Fruit fly (Drosophila melanogaster) whole organism, pupa: ENCODE data around the gene Pp1-13C.

Source experiments
- CG10348 ChIP-seq: fragments of 200-800 bp; sonication (Bioruptor generic); IDR thresholded peaks from 2 replicates; pipeline ENCODE4 v1.3.6; 2022; ENCODE audit warnings: missing biosample characterization, missing genetic modification characterization
- CG12605 ChIP-seq: fragments of 200-800 bp; sonication (Bioruptor generic); IDR thresholded peaks from 2 replicates; pipeline ENCODE4 v1.3.6; 2022; ENCODE audit warnings: missing biosample characterization, missing genetic modification characterization
- CG13204 ChIP-seq: fragments of 200-800 bp; sonication (Bioruptor generic); optimal IDR thresholded peaks from 2 replicates; lab custom pipeline; 2018; ENCODE audit warnings: missing biosample characterization, mild to moderate bottlenecking, missing genetic modification characterization, moderate library complexity
- CG14655 ChIP-seq: fragments of 200-800 bp; sonication (Bioruptor generic); optimal IDR thresholded peaks from 3 replicates; lab custom pipeline; 2017; ENCODE audit warnings: mild to moderate bottlenecking, missing biosample characterization, missing genetic modification reagents, missing genetic modification characterization
- CG15710 ChIP-seq: fragments of 200-800 bp; sonication (Bioruptor generic); optimal IDR thresholded peaks from 2 replicates; lab custom pipeline; 2018; ENCODE audit warnings: missing biosample characterization, mild to moderate bottlenecking, missing genetic modification characterization, moderate library complexity
- CG17806 ChIP-seq: fragments of 200-800 bp; sonication (Bioruptor generic); optimal IDR thresholded peaks from 2 replicates; lab custom pipeline; 2018; ENCODE audit warnings: missing biosample characterization, mild to moderate bottlenecking, missing genetic modification characterization, moderate library complexity
- CG32121 ChIP-seq: fragments of 200-800 bp; sonication (Bioruptor generic); IDR thresholded peaks from 2 replicates; pipeline ENCODE4 v1.3.6; 2022; ENCODE audit warnings: missing biosample characterization, missing genetic modification characterization
- CG34367 ChIP-seq: fragments of 200-800 bp; sonication (Bioruptor generic); optimal IDR thresholded peaks from 2 replicates; lab custom pipeline; 2018; ENCODE audit warnings: missing biosample characterization, mild to moderate bottlenecking, missing genetic modification characterization
- CG4496 ChIP-seq: fragments of 200-800 bp; sonication (Bioruptor generic); IDR thresholded peaks from 3 replicates; pipeline ENCODE4 v1.3.6; 2022; ENCODE audit warnings: missing biosample characterization, missing genetic modification characterization
- CG8159 ChIP-seq: fragments of 200-800 bp; sonication (Bioruptor generic); optimal IDR thresholded peaks from 3 replicates; lab custom pipeline; 2018; ENCODE audit warnings: missing biosample characterization, mild to moderate bottlenecking, missing genetic modification characterization, moderate library complexity
- CG8301 ChIP-seq: fragments of 200-800 bp; sonication (Bioruptor generic); optimal IDR thresholded peaks from 2 replicates; lab custom pipeline; 2018; ENCODE audit warnings: missing biosample characterization, mild to moderate bottlenecking, missing genetic modification characterization
- CG9948 ChIP-seq: fragments of 200-800 bp; sonication (Bioruptor generic); optimal IDR thresholded peaks from 2 replicates; lab custom pipeline; 2018; ENCODE audit warnings: missing biosample characterization, mild to moderate bottlenecking, missing genetic modification characterization, moderate library complexity
- D1 ChIP-seq: fragments of 200-800 bp; sonication (Bioruptor generic); optimal IDR thresholded peaks from 2 replicates; lab custom pipeline; 2018; ENCODE audit warnings: missing biosample characterization, mild to moderate bottlenecking, missing genetic modification characterization, moderate library complexity
- EcR ChIP-seq: fragments of 200-800 bp; sonication (Bioruptor generic); optimal IDR thresholded peaks from 3 replicates; lab custom pipeline; 2019; ENCODE audit warnings: missing biosample characterization, missing genetic modification characterization, mild to moderate bottlenecking, moderate library complexity, missing genetic modification reagents
- Ets98B ChIP-seq: fragments of 200-800 bp; sonication (Bioruptor generic); IDR thresholded peaks from 2 replicates; pipeline ENCODE4 v1.3.6; 2022; ENCODE audit warnings: missing biosample characterization, missing genetic modification characterization
- Pif1A ChIP-seq: fragments of 200-800 bp; sonication (Bioruptor generic); optimal IDR thresholded peaks from 3 replicates; lab custom pipeline; 2016; ENCODE audit warnings: missing biosample characterization, missing genetic modification characterization
- Pif1B ChIP-seq: fragments of 200-800 bp; sonication (Bioruptor generic); optimal IDR thresholded peaks from 3 replicates; lab custom pipeline; 2016; ENCODE audit warnings: missing biosample characterization, missing genetic modification characterization
- Snoo ChIP-seq: fragments of 200-800 bp; sonication (Bioruptor generic); optimal IDR thresholded peaks from 3 replicates; lab custom pipeline; 2017; ENCODE audit warnings: missing biosample characterization, mild to moderate bottlenecking, missing genetic modification characterization, inconsistent platforms
- fd96Ca ChIP-seq: fragments of 200-800 bp; sonication (Bioruptor generic); IDR thresholded peaks from 3 replicates; pipeline ENCODE4 v1.3.6; 2022; ENCODE audit warnings: missing biosample characterization, missing genetic modification characterization
- gl ChIP-seq: fragments of 200-800 bp; sonication (Bioruptor generic); optimal IDR thresholded peaks from 2 replicates; lab custom pipeline; 2018; ENCODE audit warnings: missing biosample characterization, mild to moderate bottlenecking, missing genetic modification characterization
- rn ChIP-seq: fragments of 200-800 bp; sonication (Bioruptor generic); IDR thresholded peaks from 2 replicates; pipeline ENCODE4 v1.3.6; 2022; ENCODE audit warnings: missing biosample characterization, missing genetic modification characterization

Gene Pp1-13C

dm6 chrX:15334999-15335398 is 25.9 kb downstream of the Pp1-13C start:
- TF ChIP-seq fd96Ca (no peak), EcR (peak; percentile 10), CG17806 (tag; lab: Kevin White, UChicago) (no peak), Snoo (tag; lab: Kevin White, UChicago) (no peak), Pif1B (no peak), Ets98B (GFP tag; lab: Robert Waterston, UW) (no peak), CG13204 (GFP tag; lab: Kevin White, UChicago) (peak; percentile 43)

dm6 chrX:15333066-15333874 is 27.6 kb downstream of the Pp1-13C start, which contains the start of the genes CG9114 and HDAC6:
CG9114 (minus strand) TSS chrX:15333154.
HDAC6 (plus strand) TSS chrX:15333310.
- TF ChIP-seq CG9948 (tag; lab: Kevin White, UChicago), result no peak
- TF ChIP-seq CG4496 (GFP tag; lab: Robert Waterston, UW), result peak; percentile 53; the same call in 2 of the 3 replicates
- peak; percentile 55 for TF ChIP-seq CG12605
- no peak for TF ChIP-seq CG10348
- TF ChIP-seq rn (GFP tag; lab: Robert Waterston, UW), result no peak
- peak; percentile 21 for TF ChIP-seq EcR
- TF ChIP-seq CG32121 (GFP tag; lab: Robert Waterston, UW), result peak; percentile 55
- peak; percentile 32 for TF ChIP-seq CG13204 (GFP tag; lab: Kevin White, UChicago)
- TF ChIP-seq fd96Ca, result peak; percentile 48; the same call in 2 of the 3 replicates
- peak; percentile 32; the same call in 1 of the 2 replicates for TF ChIP-seq Ets98B (GFP tag; lab: Robert Waterston, UW)
- TF ChIP-seq Pif1B, result no peak
- TF ChIP-seq CG15710 (tag; lab: Kevin White, UChicago), result peak; percentile 2
- TF ChIP-seq D1 (tag; lab: Kevin White, UChicago), result no peak
- TF ChIP-seq, all 21 proteins: peak for 8

dm6 chrX:15328148-15328718 is 32.6 kb downstream of the Pp1-13C start, which contains the start of gene dah:
dah (plus strand) TSS chrX:15328342.
- no peak for TF ChIP-seq Pif1A (GFP tag; lab: Kevin White, UChicago)
- no peak for TF ChIP-seq Snoo (tag; lab: Kevin White, UChicago)
- no peak for TF ChIP-seq rn (GFP tag; lab: Robert Waterston, UW)
- TF ChIP-seq CG15710 (tag; lab: Kevin White, UChicago), result no peak
- TF ChIP-seq CG34367 (tag; lab: Kevin White, UChicago), result no peak
- no peak for TF ChIP-seq fd96Ca
- no peak for TF ChIP-seq Ets98B (GFP tag; lab: Robert Waterston, UW)
- TF ChIP-seq CG10348, result no peak
- no peak for TF ChIP-seq CG9948 (tag; lab: Kevin White, UChicago)
- no peak for TF ChIP-seq gl (tag; lab: Kevin White, UChicago)
- TF ChIP-seq CG14655 (GFP tag; lab: Kevin White, UChicago), result no peak
- no peak for TF ChIP-seq CG13204 (GFP tag; lab: Kevin White, UChicago)
- no peak for TF ChIP-seq CG12605
- TF ChIP-seq, all 21 proteins: peak for 0

dm6 chrX:15323302-15323880 is 37.5 kb downstream of the Pp1-13C start:
- TF ChIP-seq gl (tag; lab: Kevin White, UChicago) (peak; percentile 41), CG32121 (GFP tag; lab: Robert Waterston, UW) (peak; percentile 89), CG12605 (peak; percentile 81), CG14655 (GFP tag; lab: Kevin White, UChicago) (no peak), CG34367 (tag; lab: Kevin White, UChicago) (peak; percentile 35), fd96Ca (peak; percentile 86), CG17806 (tag; lab: Kevin White, UChicago) (peak; percentile 57), rn (GFP tag; lab: Robert Waterston, UW) (peak; percentile 74), Pif1A (GFP tag; lab: Kevin White, UChicago) (peak; percentile 68), CG13204 (GFP tag; lab: Kevin White, UChicago) (peak; percentile 66), CG10348 (peak; percentile 62; the same call in 1 of the 2 replicates), Snoo (tag; lab: Kevin White, UChicago) (peak; percentile 76), CG9948 (tag; lab: Kevin White, UChicago) (no peak), CG8159 (peak; percentile 76), Pif1B (peak; percentile 57), Ets98B (GFP tag; lab: Robert Waterston, UW) (peak; percentile 93), EcR (peak; percentile 88), CG15710 (tag; lab: Kevin White, UChicago) (peak; percentile 37), CG4496 (GFP tag; lab: Robert Waterston, UW) (peak; percentile 94), D1 (tag; lab: Kevin White, UChicago) (no peak), CG8301 (tag; lab: Kevin White, UChicago) (peak; percentile 40)

dm6 chrX:15320973-15321372 is 39.9 kb downstream of the Pp1-13C start:
- TF ChIP-seq Pif1B, result no peak
- TF ChIP-seq Ets98B (GFP tag; lab: Robert Waterston, UW), result no peak
- TF ChIP-seq CG4496 (GFP tag; lab: Robert Waterston, UW), result no peak
- no peak for TF ChIP-seq Snoo (tag; lab: Kevin White, UChicago)
- no peak for TF ChIP-seq CG10348
- no peak for TF ChIP-seq CG15710 (tag; lab: Kevin White, UChicago)
- TF ChIP-seq CG17806 (tag; lab: Kevin White, UChicago), result no peak
- no peak for TF ChIP-seq CG8301 (tag; lab: Kevin White, UChicago)
